Worm (Caenorhabditis elegans) whole organism, L3 larva: ENCODE data around the gene ZK836.3.

Source experiments
- R02D3.7 ChIP-seq: fragments of 150-350 bp; optimal IDR thresholded peaks from 2 replicates; lab custom pipeline; 2014; ENCODE audit warnings: missing biosample characterization, missing genetic modification characterization
- ZK546.5 ChIP-seq: sonication (generic microtip); optimal IDR thresholded peaks from 2 replicates; lab custom pipeline; 2017; ENCODE audit warnings: missing biosample characterization, missing genetic modification characterization
- ama-1 ChIP-seq: fragments of 150-350 bp; optimal IDR thresholded peaks from 2 replicates; lab custom pipeline; 2018
- ceh-28 ChIP-seq: fragments of 150-350 bp; optimal IDR thresholded peaks from 2 replicates; lab custom pipeline; 2014; ENCODE audit warnings: missing biosample characterization, missing genetic modification reagents, missing genetic modification characterization
- ceh-82 ChIP-seq: fragments of 150-350 bp; optimal IDR thresholded peaks from 2 replicates; lab custom pipeline; 2014; ENCODE audit warnings: missing biosample characterization, missing genetic modification characterization
- ceh-9 ChIP-seq: sonication (generic microtip); optimal IDR thresholded peaks from 2 replicates; lab custom pipeline; 2018; ENCODE audit warnings: missing biosample characterization, missing genetic modification characterization
- daf-12 ChIP-seq: fragments of 150-350 bp; optimal IDR thresholded peaks from 2 replicates; lab custom pipeline; 2014; ENCODE audit warnings: missing biosample characterization, missing genetic modification reagents, missing genetic modification characterization
- egl-27 ChIP-seq: sonication (generic microtip); optimal IDR thresholded peaks from 4 replicates; lab custom pipeline; 2017; ENCODE audit warnings: missing biosample characterization, missing genetic modification reagents, missing genetic modification characterization
- egl-5 ChIP-seq: fragments of 150-350 bp; optimal IDR thresholded peaks from 2 replicates; lab custom pipeline; 2017; ENCODE audit warnings: missing biosample characterization, missing genetic modification reagents, missing genetic modification characterization, inconsistent platforms
- elt-1 ChIP-seq: fragments of 150-350 bp; optimal IDR thresholded peaks from 2 replicates; lab custom pipeline; 2014; ENCODE audit warnings: missing biosample characterization, missing genetic modification characterization
- elt-2 ChIP-seq: sonication (generic microtip); optimal IDR thresholded peaks from 2 replicates; lab custom pipeline; 2016; ENCODE audit warnings: missing genetic modification reagents, mild to moderate bottlenecking, missing genetic modification characterization, missing compliant biosample characterization
- elt-3 ChIP-seq, 3 experiments: fragments of 150-350 bp in 1 of 3; sonication (generic microtip) in 2 of 3; optimal IDR thresholded peaks; 2 replicates in 2 of 3; 4 replicates in 1 of 3; lab custom pipeline; 2014 to 2017; ENCODE audit warnings: missing biosample characterization in 3 of 3, missing genetic modification characterization in 3 of 3
- eor-1 ChIP-seq, 2 experiments: fragments of 150-350 bp; optimal IDR thresholded peaks; 2 replicates each; lab custom pipeline; 2014 to 2018; ENCODE audit warnings: missing biosample characterization in 2 of 2, missing genetic modification characterization in 2 of 2
- fkh-10 ChIP-seq: sonication (generic microtip); optimal IDR thresholded peaks from 2 replicates; lab custom pipeline; 2017; ENCODE audit warnings: missing biosample characterization, missing genetic modification reagents, missing genetic modification characterization
- fkh-2 ChIP-seq: fragments of 150-350 bp; optimal IDR thresholded peaks from 2 replicates; lab custom pipeline; 2014; ENCODE audit warnings: missing biosample characterization, missing genetic modification reagents, missing genetic modification characterization
- hmg-11 ChIP-seq: sonication (generic microtip); optimal IDR thresholded peaks from 2 replicates; lab custom pipeline; 2016; ENCODE audit warnings: missing genetic modification characterization, missing compliant biosample characterization
- jun-1 ChIP-seq: fragments of 150-350 bp; optimal IDR thresholded peaks from 2 replicates; lab custom pipeline; 2014; ENCODE audit warnings: missing biosample characterization, missing genetic modification reagents, missing genetic modification characterization
- lin-15B ChIP-seq: fragments of 150-350 bp; optimal IDR thresholded peaks from 2 replicates; lab custom pipeline; 2014; ENCODE audit warnings: missing biosample characterization, missing genetic modification characterization
- lin-39 ChIP-seq: fragments of 150-350 bp; optimal IDR thresholded peaks from 2 replicates; lab custom pipeline; 2018; ENCODE audit warnings: missing biosample characterization, missing genetic modification reagents, missing genetic modification characterization
- mdl-1 ChIP-seq: fragments of 150-350 bp; optimal IDR thresholded peaks from 2 replicates; lab custom pipeline; 2014; ENCODE audit warnings: missing biosample characterization, missing genetic modification characterization
- nfya-1 ChIP-seq: sonication (generic microtip); optimal IDR thresholded peaks from 2 replicates; lab custom pipeline; 2017; ENCODE audit warnings: missing genetic modification characterization, mild to moderate bottlenecking, missing compliant biosample characterization, antibody characterized with exemption, moderate library complexity; ENCODE audit not compliant: insufficient read depth
- nhr-23 ChIP-seq: fragments of 150-350 bp; optimal IDR thresholded peaks from 2 replicates; lab custom pipeline; 2014; ENCODE audit warnings: missing biosample characterization, missing genetic modification reagents, missing genetic modification characterization
- nhr-237 ChIP-seq: fragments of 150-350 bp; optimal IDR thresholded peaks from 2 replicates; lab custom pipeline; 2014; ENCODE audit warnings: missing biosample characterization, missing genetic modification characterization
- nhr-25 ChIP-seq: sonication (generic microtip); optimal IDR thresholded peaks from 2 replicates; lab custom pipeline; 2017; ENCODE audit warnings: missing biosample characterization, missing genetic modification characterization
- nhr-43 ChIP-seq: sonication (generic microtip); optimal IDR thresholded peaks from 2 replicates; lab custom pipeline; 2016; ENCODE audit warnings: mild to moderate bottlenecking, missing genetic modification characterization, missing compliant biosample characterization; ENCODE audit not compliant: poor library complexity, severe bottlenecking
- nhr-76 ChIP-seq: fragments of 150-350 bp; sonication (generic microtip); optimal IDR thresholded peaks from 5 replicates; lab custom pipeline; 2014; ENCODE audit warnings: missing biosample characterization, missing genetic modification characterization
- pha-4 ChIP-seq: fragments of 150-350 bp; optimal IDR thresholded peaks from 2 replicates; lab custom pipeline; 2014; ENCODE audit warnings: missing biosample characterization, missing genetic modification reagents, missing genetic modification characterization
- snpc-4 ChIP-seq: fragments of 150-350 bp; optimal IDR thresholded peaks from 2 replicates; lab custom pipeline; 2014; ENCODE audit warnings: missing biosample characterization, missing genetic modification characterization
- tbx-2 ChIP-seq: sonication (generic microtip); optimal IDR thresholded peaks from 2 replicates; lab custom pipeline; 2016; ENCODE audit warnings: mild to moderate bottlenecking, missing genetic modification characterization, missing compliant biosample characterization
- unc-62 ChIP-seq: fragments of 150-350 bp; sonication (generic microtip); optimal IDR thresholded peaks from 4 replicates; lab custom pipeline; 2014; ENCODE audit warnings: missing biosample characterization, missing genetic modification reagents, missing genetic modification characterization
- ztf-11 ChIP-seq: fragments of 150-350 bp; optimal IDR thresholded peaks from 2 replicates; lab custom pipeline; 2014; ENCODE audit warnings: missing biosample characterization, missing genetic modification characterization

ZK836.3 gene

DNA sequence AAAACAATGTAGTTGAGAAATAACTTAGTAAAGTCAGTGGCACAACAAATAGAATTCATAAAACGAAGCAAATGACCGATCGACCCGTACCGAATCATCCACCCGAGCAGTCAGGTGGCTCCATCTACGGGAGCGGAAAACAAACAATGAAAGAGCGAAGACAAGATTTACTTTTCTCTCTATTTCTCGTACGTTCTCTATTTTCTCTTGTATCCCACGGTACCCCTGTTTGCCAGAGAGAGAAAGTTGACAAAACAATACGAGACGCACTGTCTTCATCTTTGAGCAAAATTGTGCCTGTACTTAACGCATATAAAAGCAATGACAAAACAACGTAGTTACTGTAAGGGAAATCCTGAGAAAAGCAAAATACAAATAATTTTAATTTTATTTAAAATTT, 914 bp upstream of the ZK836.3 start:
- TF ChIP-seq pha-4 (tag; lab: Kevin White, UChicago) (peak; percentile 89), ceh-82 (tag; lab: Kevin White, UChicago) (no peak)
- TF ChIP-seq, all 47 proteins: peak for 1

DNA sequence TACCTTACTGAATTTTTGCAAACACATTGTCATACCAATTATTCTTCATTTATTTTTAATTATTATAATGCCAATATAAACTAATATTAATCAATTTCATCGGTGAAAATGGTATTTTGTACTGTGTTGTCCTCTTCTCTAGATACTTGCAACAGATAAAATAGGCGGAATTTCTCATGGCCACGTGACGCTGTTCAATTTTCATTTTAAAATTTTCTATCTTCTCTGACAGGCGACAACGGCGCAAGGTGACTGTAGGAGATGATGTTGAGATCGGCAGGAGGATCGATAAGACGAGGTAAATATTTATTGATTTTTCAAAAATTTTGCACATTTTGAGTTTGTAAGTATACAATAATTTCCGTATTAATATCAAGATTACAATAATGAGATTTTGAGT, 1.5 kb downstream of the ZK836.3 start, which contains the start of gene ogdh-2:
Gene ogdh-2, plus strand, starts transcription at position 233 of the 400 bp plus-strand sequence.
- TF ChIP-seq ceh-82 (tag; lab: Kevin White, UChicago), result no peak
- TF ChIP-seq tbx-2 (tag; lab: Kevin White, UChicago), result no peak
- peak; percentile 34 for TF ChIP-seq ceh-28
- no peak for TF ChIP-seq hmg-11 (tag; lab: Kevin White, UChicago)
- peak; percentile 12 for TF ChIP-seq nhr-25 (tag; lab: Kevin White, UChicago)
- TF ChIP-seq elt-1, result peak; percentile 7
- TF ChIP-seq jun-1 (tag; lab: Kevin White, UChicago), result no peak
- TF ChIP-seq ama-1 (lab: Kevin White, UChicago), result no peak
- no peak for TF ChIP-seq nhr-76 (tag; lab: Kevin White, UChicago)
- no peak for TF ChIP-seq pha-4 (tag; lab: Kevin White, UChicago)
- TF ChIP-seq R02D3.7 (tag; lab: Kevin White, UChicago), result no peak
- no peak for TF ChIP-seq nhr-237
- no peak for TF ChIP-seq elt-3 (tag; optimal IDR thresholded peaks at IDR 0.05; lab: Kevin White, UChicago)

DNA sequence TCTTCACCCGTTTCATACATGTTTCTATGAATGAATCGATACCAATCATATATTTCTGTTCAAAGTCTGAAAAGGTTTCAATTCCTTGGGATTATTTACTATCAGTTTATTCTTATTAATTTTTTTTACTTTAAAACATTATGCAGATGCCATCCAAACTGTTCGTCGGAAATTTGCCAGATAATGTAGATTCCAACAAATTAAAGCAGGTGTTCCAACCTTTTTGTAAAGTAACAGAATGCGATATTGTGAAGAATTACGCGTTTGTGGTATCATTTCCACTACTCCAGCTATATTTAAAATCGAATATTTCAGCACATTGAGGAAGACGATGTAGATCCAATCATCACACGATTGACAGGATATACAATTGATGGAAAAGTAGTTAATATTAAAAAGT, 3.6 kb downstream of the ZK836.3 start, which contains the start of gene rnp-1:
Gene rnp-1, plus strand, starts transcription at position 145 of the 400 bp plus-strand sequence.
- peak; percentile 35 for TF ChIP-seq ama-1 (lab: Kevin White, UChicago)
- TF ChIP-seq pha-4 (tag; lab: Kevin White, UChicago), result peak; percentile 10
- TF ChIP-seq ZK546.5 (tag; lab: Kevin White, UChicago), result no peak
- TF ChIP-seq, all 47 proteins: peak for 2

DNA sequence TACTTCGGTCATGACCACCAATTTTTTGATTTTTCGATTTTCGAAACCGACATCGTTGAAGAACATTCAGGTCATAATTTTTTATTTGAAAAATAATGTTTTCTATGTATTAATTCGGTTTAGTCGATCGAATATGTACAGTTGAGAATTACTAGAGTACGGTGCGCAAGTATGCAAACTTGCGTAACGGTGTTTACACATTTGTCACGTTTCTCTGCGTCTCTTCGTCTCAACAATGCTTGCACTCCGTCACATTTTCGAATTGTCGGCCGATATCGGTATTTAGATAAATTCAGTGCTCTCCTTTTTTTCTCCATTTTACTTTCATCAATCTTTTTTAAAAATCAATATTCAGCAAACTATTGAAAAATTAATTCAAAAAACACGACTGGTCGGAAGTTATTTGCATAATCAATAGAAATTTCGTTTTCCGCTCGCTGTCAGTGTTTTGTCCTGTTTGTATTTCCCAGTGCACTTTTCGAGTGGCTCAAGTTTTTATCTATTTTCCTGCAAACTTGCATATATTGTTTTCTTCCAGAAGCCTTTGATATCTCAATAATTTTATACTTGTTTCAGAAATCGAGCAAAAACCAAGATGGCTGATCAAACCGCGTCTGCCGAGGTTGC, 4.7 kb downstream of the ZK836.3 start, which contains the start of gene dpy-30:
Gene dpy-30, plus strand, starts transcription at position 577 of the 627 bp plus-strand sequence.
- TF ChIP-seq hmg-11 (tag; lab: Kevin White, UChicago) (peak; percentile 72), egl-27 (tag; lab: Kevin White, UChicago) (no peak), lin-15B (tag; lab: Kevin White, UChicago) (peak; percentile 29), nfya-1 (peak; percentile 82), elt-2 (tag; lab: Kevin White, UChicago) (peak; percentile 42), nhr-23 (tag; lab: Kevin White, UChicago) (peak; percentile 38), mdl-1 (tag; lab: Kevin White, UChicago) (no peak), unc-62 (GFP tag; lab: Kevin White, UChicago) (no peak), snpc-4 (tag; lab: Kevin White, UChicago) (peak; percentile 64), pha-4 (tag; lab: Kevin White, UChicago) (peak; percentile 86), ceh-9 (tag; lab: Kevin White, UChicago) (no peak), lin-39 (tag; lab: Kevin White, UChicago) (peak; percentile 50), egl-5 (no peak), nhr-25 (tag; lab: Kevin White, UChicago) (peak; percentile 65), ceh-28 (peak; percentile 38), eor-1 (tag; optimal IDR thresholded peaks at IDR 0.05; lab: Kevin White, UChicago) (no peak), daf-12 (tag; lab: Kevin White, UChicago) (no peak), ztf-11 (tag; lab: Kevin White, UChicago) (no peak)

DNA sequence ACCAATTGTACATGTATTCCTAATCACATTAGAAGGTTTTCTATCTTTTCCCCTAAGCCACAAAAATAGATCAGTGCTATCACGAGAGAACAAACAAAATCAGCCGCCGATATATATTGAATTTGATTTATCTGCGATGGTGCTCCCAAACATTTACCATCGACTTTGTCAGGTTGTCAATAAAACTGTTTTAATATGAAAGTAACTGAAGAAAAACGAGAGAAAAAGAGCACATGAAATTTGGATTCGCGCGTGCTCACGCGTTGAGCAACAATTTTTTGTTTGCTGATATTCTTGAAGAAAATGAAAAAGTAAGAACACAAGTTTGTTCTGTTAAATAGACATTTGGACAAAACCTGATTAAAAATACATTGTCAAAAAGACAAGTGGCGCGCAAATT, 6.9 kb downstream of the ZK836.3 start:
- no peak for TF ChIP-seq fkh-2 (tag; lab: Kevin White, UChicago)
- no peak for TF ChIP-seq fkh-10 (GFP tag; lab: Kevin White, UChicago)
- TF ChIP-seq nhr-76 (tag; lab: Kevin White, UChicago), result no peak
- TF ChIP-seq ceh-82 (tag; lab: Kevin White, UChicago), result no peak
- no peak for TF ChIP-seq lin-15B (tag; lab: Kevin White, UChicago)
- TF ChIP-seq nhr-43 (tag; lab: Kevin White, UChicago), result no peak
- no peak for TF ChIP-seq eor-1 (tag; optimal IDR thresholded peaks at IDR 0.05; lab: Kevin White, UChicago)
- TF ChIP-seq pha-4 (tag; lab: Kevin White, UChicago), result peak; percentile 76
